Worm (Caenorhabditis elegans): Measurements from ENCODE around the gene F38B7.11.

The F38B7.11 gene

ce11 chrV:11513432-11513831 is 33.5 kb upstream of the F38B7.11 start, which contains the start of gene C55A6.3 (continued):
- no peak for TF ChIP-seq unc-3 (GFP tag; conservative IDR thresholded peaks at IDR 0.05)
- no peak for TF ChIP-seq unc-3 (tag; optimal IDR thresholded peaks at IDR 0.05)

DNA sequence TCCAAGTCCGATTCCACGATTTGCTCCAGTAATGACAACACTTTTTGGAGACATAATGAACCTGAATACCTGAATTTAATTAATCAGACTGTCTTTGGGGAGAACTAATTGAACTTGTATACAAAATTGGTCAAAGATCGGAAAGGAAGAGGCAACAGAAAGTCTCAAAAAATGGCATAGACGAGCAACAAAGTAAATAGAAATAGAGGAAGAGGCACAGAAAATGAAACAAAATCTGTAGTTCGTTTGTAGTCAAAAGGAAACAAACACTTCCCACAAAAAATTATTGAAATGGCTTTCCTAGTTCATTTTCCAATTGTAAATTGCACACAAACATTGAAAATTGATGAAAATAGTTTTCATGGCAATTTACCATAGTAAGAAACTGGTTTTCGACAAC is 32.2 kb upstream of the F38B7.11 start, which contains the start of gene C55A6.6:
TSS of gene C55A6.6 (minus strand) at position 61 of the 400 bp plus-strand sequence.
- TF ChIP-seq madf-2 (tag; optimal IDR thresholded peaks at IDR 0.05) = no peak
- no peak for TF ChIP-seq K09A11.1 (tag; optimal IDR thresholded peaks at IDR 0.05; ENCODE audit: insufficient read depth)

DNA sequence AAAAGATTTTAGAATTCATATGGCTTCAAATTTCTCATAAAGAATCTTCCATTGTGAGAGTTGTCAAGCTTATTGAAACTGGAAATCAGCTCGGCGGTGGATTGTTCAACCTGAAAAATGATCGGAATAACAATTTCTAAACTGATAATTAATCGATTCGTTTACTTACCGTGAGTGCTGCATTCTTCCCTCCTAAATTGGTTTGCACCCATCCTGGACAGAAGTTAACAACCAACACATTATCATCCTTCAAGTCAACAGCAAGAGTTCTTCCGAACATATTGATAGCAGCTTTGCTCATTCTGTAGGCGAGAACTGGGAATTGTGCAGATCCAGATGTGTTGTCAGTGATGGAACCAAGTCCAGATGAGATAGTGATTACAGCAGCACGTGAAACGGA is 31.8 kb upstream of the F38B7.11 start:
- TF ChIP-seq tbx-2 (tag; optimal IDR thresholded peaks at IDR 0.05) (no peak), ref-2 (tag; optimal IDR thresholded peaks at IDR 0.05) (no peak), che-1 (tag; optimal IDR thresholded peaks at IDR 0.05) (no peak), ceh-18 (tag; optimal IDR thresholded peaks at IDR 0.05) (no peak)

DNA sequence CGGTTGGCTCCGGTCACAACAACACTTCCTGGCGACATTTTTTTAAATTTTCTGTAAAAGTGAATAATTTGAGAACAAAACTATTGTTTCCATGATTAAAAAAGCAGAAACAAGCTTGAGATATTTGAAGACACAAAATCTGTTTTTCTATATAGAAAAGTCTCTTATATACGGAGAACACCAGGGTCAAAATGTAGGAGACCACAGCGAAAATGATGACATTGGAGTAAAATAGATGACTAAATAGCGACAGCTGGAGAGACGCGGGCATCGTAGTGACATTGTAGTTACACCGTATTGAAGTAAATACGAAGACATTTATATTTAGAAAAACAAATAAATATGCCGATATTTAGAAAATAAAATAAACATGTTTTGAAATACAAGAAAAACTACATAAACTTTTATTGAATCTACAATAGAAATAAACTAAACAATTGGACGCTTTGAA is 30.7 kb upstream of the F38B7.11 start, which contains the start of gene sdz-8:
TSS of gene sdz-8 (minus strand) at position 51 of the 451 bp plus-strand sequence.
- TF ChIP-seq ceh-14 (tag; optimal IDR thresholded peaks at IDR 0.05) = no peak
- TF ChIP-seq fax-1 (tag; optimal IDR thresholded peaks at IDR 0.05) = no peak
- no peak for TF ChIP-seq ama-1 (optimal IDR thresholded peaks at IDR 0.05)

ce11 chrV:11517789-11518188 is 29.1 kb upstream of the F38B7.11 start, which contains the start of gene C55A6.4:
C55A6.4 (minus strand) TSS chrV:11517889.
- TF ChIP-seq madf-2 (tag; optimal IDR thresholded peaks at IDR 0.05) (no peak), pat-9 (tag; optimal IDR thresholded peaks at IDR 0.05) (no peak), pha-4 (tag; optimal IDR thresholded peaks at IDR 0.05) (no peak), nhr-11 (tag; optimal IDR thresholded peaks at IDR 0.05) (no peak), npax-4 (tag; optimal IDR thresholded peaks at IDR 0.05) (no peak), pros-1 (tag; optimal IDR thresholded peaks at IDR 0.05) (no peak), rnt-1 (tag; optimal IDR thresholded peaks at IDR 0.05) (no peak), ets-4 (tag; optimal IDR thresholded peaks at IDR 0.05) (no peak), lim-6 (tag; optimal IDR thresholded peaks at IDR 0.05) (no peak), pax-1 (tag; optimal IDR thresholded peaks at IDR 0.05) (no peak), sox-4 (tag; optimal IDR thresholded peaks at IDR 0.05) (no peak), elt-4 (tag; optimal IDR thresholded peaks at IDR 0.05) (no peak), tbx-2 (tag; optimal IDR thresholded peaks at IDR 0.05) (no peak), ceh-14 (tag; optimal IDR thresholded peaks at IDR 0.05) (no peak), ttx-3 (tag; optimal IDR thresholded peaks at IDR 0.05) (no peak), unc-42 (tag; optimal IDR thresholded peaks at IDR 0.05) (no peak), ahr-1 (tag; optimal IDR thresholded peaks at IDR 0.05) (no peak), fkh-6 (tag; optimal IDR thresholded peaks at IDR 0.05) (no peak), Y22D7AL.16 (tag; optimal IDR thresholded peaks at IDR 0.05) (no peak)

DNA sequence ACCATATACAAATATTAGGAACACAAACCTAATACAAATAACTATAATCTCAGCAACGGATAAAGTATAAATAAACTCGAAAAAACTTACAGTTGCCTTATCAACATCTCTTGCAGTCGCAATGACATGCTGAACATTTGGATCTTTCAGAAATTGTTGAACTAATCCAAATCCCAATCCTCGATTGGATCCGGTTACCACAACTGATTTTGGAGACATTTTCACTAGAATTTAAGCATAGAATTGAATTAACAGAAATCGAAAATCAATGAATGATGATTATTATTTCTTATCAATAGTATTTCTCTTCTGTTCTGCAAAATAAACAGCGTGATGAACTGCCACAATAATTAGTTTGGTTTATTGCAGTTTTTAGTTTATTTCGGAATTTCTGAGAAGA is 26.7 kb upstream of the F38B7.11 start, which contains the start of the genes C55A6.11 and C55A6.7:
TSS of gene C55A6.11 (plus strand) at position 301 of the 400 bp plus-strand sequence.
TSS of gene C55A6.7 (minus strand) at position 316 of the 400 bp plus-strand sequence.
- no peak for TF ChIP-seq ceh-34 (tag; optimal IDR thresholded peaks at IDR 0.05)
- no peak for TF ChIP-seq pha-2 (tag; optimal IDR thresholded peaks at IDR 0.05)
- TF ChIP-seq tbx-2 (tag; optimal IDR thresholded peaks at IDR 0.05) = no peak
- no peak for TF ChIP-seq elt-2 (tag; optimal IDR thresholded peaks at IDR 0.05)
- no peak for TF ChIP-seq ama-1 (optimal IDR thresholded peaks at IDR 0.05)
- TF ChIP-seq pax-1 (tag; optimal IDR thresholded peaks at IDR 0.05) = no peak
- no peak for TF ChIP-seq mec-3 (tag; optimal IDR thresholded peaks at IDR 0.05; ENCODE audit: borderline replicate concordance)
- no peak for TF ChIP-seq C08G9.2 (tag; optimal IDR thresholded peaks at IDR 0.05)
- no peak for TF ChIP-seq sox-2 (GFP tag; IDR thresholded peaks at IDR 0.05)
- no peak for TF ChIP-seq pat-9 (tag; optimal IDR thresholded peaks at IDR 0.05)
- no peak for TF ChIP-seq nhr-11 (tag; optimal IDR thresholded peaks at IDR 0.05)
- no peak for TF ChIP-seq odd-2 (tag; optimal IDR thresholded peaks at IDR 0.05)
- no peak for TF ChIP-seq hlh-8 (tag; optimal IDR thresholded peaks at IDR 0.05)
- TF ChIP-seq hlh-6 (tag; optimal IDR thresholded peaks at IDR 0.05) = no peak
- no peak for TF ChIP-seq elt-4 (tag; optimal IDR thresholded peaks at IDR 0.05)
- no peak for TF ChIP-seq pha-4 (tag; optimal IDR thresholded peaks at IDR 0.05)

All from whole organism, late embryonic.